Worm (Caenorhabditis elegans): ENCODE results near the gene Y38H6A.3.

Gene Y38H6A.3

DNA sequence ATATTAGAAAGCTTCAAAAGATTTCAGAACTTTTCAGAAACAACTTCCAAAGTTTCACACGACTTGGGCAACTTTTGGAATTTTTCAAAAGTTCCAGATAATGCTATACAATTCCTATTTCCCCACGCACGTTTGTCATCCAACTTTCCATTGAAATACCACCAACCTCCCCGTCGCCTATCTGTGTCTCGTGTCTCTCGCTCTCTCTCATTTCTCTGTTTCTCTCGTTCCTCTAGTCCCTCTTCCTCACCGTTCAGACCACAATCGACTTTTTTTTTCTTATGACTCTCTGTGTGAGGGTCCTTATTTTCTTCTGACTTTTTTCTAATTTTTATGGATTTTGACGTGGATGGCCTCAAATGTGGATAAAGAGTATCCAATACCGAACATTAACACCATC is 35.3 kb downstream of the Y38H6A.3 start, which contains the start of gene K02E2.6:
Gene K02E2.6, plus strand, starts transcription at position 242 of the 400 bp plus-strand sequence.
- TF ChIP-seq lim-7 (GFP tag; IDR thresholded peaks at IDR 0.05) (no peak), hlh-30 (tag; optimal IDR thresholded peaks at IDR 0.05; ENCODE audit: insufficient read depth) (peak; percentile 54), dmd-6 (GFP tag; IDR thresholded peaks at IDR 0.05) (no peak), duxl-1 (tag; optimal IDR thresholded peaks at IDR 0.05; ENCODE audit: poor library complexity) (peak; percentile 91), daf-16 (GFP tag; optimal IDR thresholded peaks at IDR 0.05) (no peak), daf-16 (tag; optimal IDR thresholded peaks at IDR 0.05) (peak; percentile 6)

DNA sequence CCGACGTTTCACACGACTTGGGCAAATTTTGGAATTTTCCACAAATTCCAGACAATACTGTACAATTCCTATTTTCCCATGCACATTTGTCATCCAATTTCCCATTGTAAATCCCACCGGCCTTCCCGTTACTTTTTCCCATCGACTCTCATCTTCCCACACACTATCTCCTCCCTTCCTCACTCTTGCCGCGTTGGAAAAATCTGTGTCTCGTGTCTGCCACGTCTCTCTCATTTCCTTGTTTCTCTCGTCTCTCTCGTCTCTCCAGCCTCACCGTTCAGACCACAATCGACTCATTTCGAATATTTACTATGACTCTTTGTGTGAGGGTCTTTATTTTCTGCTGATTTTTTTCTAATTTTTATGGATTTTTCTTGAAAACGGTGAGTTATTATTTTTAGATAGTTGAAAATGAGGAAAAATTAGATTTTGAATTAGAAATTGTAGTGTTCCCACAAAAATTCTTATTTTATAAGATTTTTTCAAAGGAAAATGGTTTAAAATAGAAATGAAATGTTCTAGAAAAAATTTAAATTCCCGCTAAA is 38.1 kb downstream of the Y38H6A.3 start, which contains the start of gene K02E2.11:
Gene K02E2.11, plus strand, starts transcription at position 251 of the 545 bp plus-strand sequence.
- no peak for TF ChIP-seq T20F7.1 (GFP tag; optimal IDR thresholded peaks at IDR 0.05)
- no peak for TF ChIP-seq ceh-20 (GFP tag; IDR thresholded peaks at IDR 0.05)
- no peak for TF ChIP-seq hlh-11 (tag; optimal IDR thresholded peaks at IDR 0.05)
- no peak for TF ChIP-seq ceh-44 (GFP tag; IDR thresholded peaks at IDR 0.05)
- no peak for TF ChIP-seq pqm-1 (tag; optimal IDR thresholded peaks at IDR 0.05)
- no peak for TF ChIP-seq lin-13 (GFP tag; optimal IDR thresholded peaks at IDR 0.05)
- no peak for TF ChIP-seq ceh-28 (tag; optimal IDR thresholded peaks at IDR 0.05)
- TF ChIP-seq lin-15B (tag; optimal IDR thresholded peaks at IDR 0.05): no peak
- peak; percentile 93 for TF ChIP-seq duxl-1 (tag; optimal IDR thresholded peaks at IDR 0.05; ENCODE audit: poor library complexity)
- no peak for TF ChIP-seq Y105C5A.15 (GFP tag; IDR thresholded peaks at IDR 0.05)
- peak; percentile 71 for TF ChIP-seq hmg-1.1 (GFP tag; IDR thresholded peaks at IDR 0.05)
- TF ChIP-seq ztf-11 (tag; optimal IDR thresholded peaks at IDR 0.05): no peak
- TF ChIP-seq mxl-3 (GFP tag; optimal IDR thresholded peaks at IDR 0.05): no peak
- TF ChIP-seq nhr-11 (tag; optimal IDR thresholded peaks at IDR 0.05): peak; percentile 13
- peak; percentile 22 for TF ChIP-seq nhr-28 (tag; optimal IDR thresholded peaks at IDR 0.05)
- TF ChIP-seq nhr-6 (tag; optimal IDR thresholded peaks at IDR 0.05): peak; percentile 70
- TF ChIP-seq ctbp-1 (GFP tag; IDR thresholded peaks at IDR 0.05): no peak
- peak; percentile 58 for TF ChIP-seq mep-1 (tag; optimal IDR thresholded peaks at IDR 0.05)
- no peak for TF ChIP-seq daf-16 (GFP tag; optimal IDR thresholded peaks at IDR 0.05)
- peak; percentile 9 for TF ChIP-seq daf-16 (tag; optimal IDR thresholded peaks at IDR 0.05)
- TF ChIP-seq dpl-1 (GFP tag; optimal IDR thresholded peaks at IDR 0.05): peak; percentile 27
- no peak for TF ChIP-seq pha-4 (GFP tag; IDR thresholded peaks at IDR 0.05)
- peak; percentile 25 for TF ChIP-seq pha-4 (tag; optimal IDR thresholded peaks at IDR 0.05)
- peak; percentile 58 for TF ChIP-seq dve-1 (tag; optimal IDR thresholded peaks at IDR 0.05; ENCODE audit: insufficient read depth)
- peak; percentile 89 for TF ChIP-seq hlh-30 (tag; optimal IDR thresholded peaks at IDR 0.05; ENCODE audit: insufficient read depth)
- TF ChIP-seq rbr-2 (tag; optimal IDR thresholded peaks at IDR 0.05): peak; percentile 29
- peak in 1 of 2 experiments; percentile 65 for TF ChIP-seq mdl-1 (tag; optimal IDR thresholded peaks at IDR 0.05)
- TF ChIP-seq T26A8.4 (GFP tag; IDR thresholded peaks at IDR 0.05): no peak
- no peak for TF ChIP-seq zip-11 (GFP tag; IDR thresholded peaks at IDR 0.05)
- TF ChIP-seq ceh-32 (tag; optimal IDR thresholded peaks at IDR 0.05; ENCODE audit: poor library complexity): no peak
- TF ChIP-seq tra-1 (GFP tag; IDR thresholded peaks at IDR 0.05): no peak
- TF ChIP-seq unc-62 (GFP tag; optimal IDR thresholded peaks at IDR 0.05 in 1 of 2): peak in 1 of 2 experiments; percentile 94
- no peak for TF ChIP-seq unc-62 (tag; optimal IDR thresholded peaks at IDR 0.05)
- TF ChIP-seq lsy-2 (tag; optimal IDR thresholded peaks at IDR 0.05): peak in 1 of 2 experiments; percentile 60

DNA sequence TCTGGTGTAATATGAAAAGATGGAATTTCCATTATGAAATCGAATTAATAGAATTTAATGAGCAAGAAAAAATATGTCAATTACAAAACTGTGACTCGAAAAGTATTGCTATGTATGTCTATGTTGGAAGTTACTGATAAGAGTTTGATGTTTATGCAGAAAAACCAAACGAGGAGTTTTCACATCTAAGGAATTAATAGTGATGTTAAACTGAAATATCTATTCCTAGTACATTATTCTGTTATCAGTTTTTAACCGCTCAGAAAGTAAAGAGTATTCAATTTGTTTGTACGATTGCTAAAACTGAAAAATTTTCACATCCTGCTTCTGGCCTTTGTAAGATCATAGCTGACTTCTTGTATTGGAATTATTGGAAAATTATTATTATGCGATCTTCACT is 42.0 kb downstream of the Y38H6A.3 start, which contains the start of gene K02E2.7:
Gene K02E2.7, minus strand, starts transcription at position 101 of the 400 bp plus-strand sequence.
- TF ChIP-seq nhr-28 (tag; optimal IDR thresholded peaks at IDR 0.05) (no peak), cey-2 (tag; optimal IDR thresholded peaks at IDR 0.05; ENCODE audit: borderline replicate concordance, insufficient read depth) (no peak), nhr-102 (tag; optimal IDR thresholded peaks at IDR 0.05) (no peak)

All from whole organism, L4 larva.